Worm (Caenorhabditis elegans) whole organism, late embryonic: Measurements from ENCODE around the gene K02H11.4.

ENCODE experiments used
- F13H6.1 ChIP-seq: sonication (generic microtip); optimal IDR thresholded peaks from 2 replicates; lab custom pipeline; 2016; ENCODE audit warnings: missing genetic modification characterization, missing compliant biosample characterization
- K09A11.1 ChIP-seq: sonication (generic microtip); optimal IDR thresholded peaks from 2 replicates; lab custom pipeline; 2017; ENCODE audit warnings: antibody characterized with exemption, mild to moderate bottlenecking, missing genetic modification characterization, missing compliant biosample characterization; ENCODE audit not compliant: insufficient read depth
- Y22D7AL.16 ChIP-seq: sonication (generic microtip); optimal IDR thresholded peaks from 2 replicates; lab custom pipeline; 2016; ENCODE audit warnings: missing genetic modification characterization, missing compliant biosample characterization
- ahr-1 ChIP-seq: sonication (generic microtip); optimal IDR thresholded peaks from 2 replicates; lab custom pipeline; 2016; ENCODE audit warnings: missing genetic modification characterization, missing compliant biosample characterization
- ama-1 ChIP-seq: fragments of 150-350 bp; optimal IDR thresholded peaks from 2 replicates; lab custom pipeline; 2014
- ceh-19 ChIP-seq: fragments of 200-800 bp; sonication (Bioruptor generic); optimal IDR thresholded peaks from 2 replicates; lab custom pipeline; 2018; ENCODE audit warnings: mild to moderate bottlenecking, missing genetic modification characterization, missing compliant biosample characterization
- ceh-2 ChIP-seq: sonication (generic microtip); optimal IDR thresholded peaks from 2 replicates; lab custom pipeline; 2016; ENCODE audit warnings: missing genotype, missing genetic modification characterization, missing compliant biosample characterization
- ceh-22 ChIP-seq: sonication (generic microtip); optimal IDR thresholded peaks from 2 replicates; lab custom pipeline; 2017; ENCODE audit warnings: missing biosample characterization, missing genetic modification characterization
- ceh-24 ChIP-seq: sonication (generic microtip); optimal IDR thresholded peaks from 2 replicates; lab custom pipeline; 2016; ENCODE audit warnings: mild to moderate bottlenecking, missing genetic modification characterization, missing compliant biosample characterization
- ceh-45 ChIP-seq: fragments of 200-800 bp; sonication (Bioruptor generic); IDR thresholded peaks from 2 replicates; pipeline ENCODE4 v1.3.6; 2022; ENCODE audit warnings: missing genetic modification reagents, missing genetic modification characterization, missing compliant biosample characterization
- ceh-48 ChIP-seq: sonication (generic microtip); optimal IDR thresholded peaks from 2 replicates; lab custom pipeline; 2016; ENCODE audit warnings: missing genetic modification characterization, inconsistent platforms, missing compliant biosample characterization
- ceh-6 ChIP-seq: fragments of 200-800 bp; sonication (Bioruptor generic); optimal IDR thresholded peaks from 2 replicates; lab custom pipeline; 2018; ENCODE audit warnings: mild to moderate bottlenecking, missing genetic modification characterization, missing compliant biosample characterization
- dmd-4 ChIP-seq: sonication (generic microtip); optimal IDR thresholded peaks from 2 replicates; lab custom pipeline; 2016; ENCODE audit warnings: borderline replicate concordance, missing genetic modification characterization, missing compliant biosample characterization
- dve-1 ChIP-seq: sonication (generic microtip); optimal IDR thresholded peaks from 2 replicates; lab custom pipeline; 2017; ENCODE audit warnings: antibody characterized with exemption, mild to moderate bottlenecking, missing genetic modification characterization, missing compliant biosample characterization
- elt-4 ChIP-seq: sonication (generic microtip); optimal IDR thresholded peaks from 2 replicates; lab custom pipeline; 2016; ENCODE audit warnings: missing genetic modification characterization, missing compliant biosample characterization
- eyg-1 ChIP-seq: sonication (generic microtip); optimal IDR thresholded peaks from 2 replicates; lab custom pipeline; 2016; ENCODE audit warnings: missing genotype, missing genetic modification characterization, missing compliant biosample characterization
- fkh-10 ChIP-seq: fragments of 150-350 bp; optimal IDR thresholded peaks from 2 replicates; lab custom pipeline; 2014; ENCODE audit warnings: missing biosample characterization, missing genetic modification reagents, missing genetic modification characterization
- hlh-13 ChIP-seq: fragments of 200-800 bp; sonication (Bioruptor generic); optimal IDR thresholded peaks from 2 replicates; lab custom pipeline; 2018; ENCODE audit warnings: mild to moderate bottlenecking, missing genetic modification characterization, missing compliant biosample characterization
- hlh-6 ChIP-seq: sonication (generic microtip); optimal IDR thresholded peaks from 2 replicates; lab custom pipeline; 2016; ENCODE audit warnings: missing genotype, missing genetic modification characterization, missing compliant biosample characterization
- hlh-8 ChIP-seq: sonication (generic microtip); optimal IDR thresholded peaks from 2 replicates; lab custom pipeline; 2016; ENCODE audit warnings: missing genotype, missing genetic modification characterization, missing compliant biosample characterization
- lim-6 ChIP-seq: sonication (generic microtip); optimal IDR thresholded peaks from 2 replicates; lab custom pipeline; 2016; ENCODE audit warnings: missing genetic modification characterization, missing compliant biosample characterization
- lin-11 ChIP-seq: fragments of 200-800 bp; sonication (Bioruptor generic); optimal IDR thresholded peaks from 2 replicates; lab custom pipeline; 2018; ENCODE audit warnings: mild to moderate bottlenecking, missing genetic modification characterization, missing compliant biosample characterization
- madf-2 ChIP-seq: sonication (generic microtip); optimal IDR thresholded peaks from 2 replicates; lab custom pipeline; 2017; ENCODE audit warnings: missing genetic modification characterization, missing compliant biosample characterization
- mec-3 ChIP-seq: sonication (generic microtip); optimal IDR thresholded peaks from 2 replicates; lab custom pipeline; 2016; ENCODE audit warnings: borderline replicate concordance, missing genetic modification characterization, missing compliant biosample characterization
- nfya-1 ChIP-seq: sonication (generic microtip); optimal IDR thresholded peaks from 2 replicates; lab custom pipeline; 2017; ENCODE audit warnings: missing genetic modification characterization, mild to moderate bottlenecking, missing compliant biosample characterization, antibody characterized with exemption, moderate library complexity
- nhr-11 ChIP-seq: fragments of 150-350 bp; optimal IDR thresholded peaks from 2 replicates; lab custom pipeline; 2014; ENCODE audit warnings: missing biosample characterization, missing genetic modification characterization
- pag-3 ChIP-seq: sonication (generic microtip); optimal IDR thresholded peaks from 2 replicates; lab custom pipeline; 2016; ENCODE audit warnings: missing compliant biosample characterization, missing genetic modification characterization, borderline replicate concordance
- pat-9 ChIP-seq: fragments of 200-800 bp; sonication (Bioruptor generic); optimal IDR thresholded peaks from 2 replicates; lab custom pipeline; 2018; ENCODE audit warnings: mild to moderate bottlenecking, missing genetic modification characterization, moderate library complexity, missing compliant biosample characterization
- pax-1 ChIP-seq: fragments of 150-350 bp; optimal IDR thresholded peaks from 2 replicates; lab custom pipeline; 2014; ENCODE audit warnings: missing biosample characterization, missing genetic modification characterization
- pha-2 ChIP-seq: sonication (generic microtip); optimal IDR thresholded peaks from 2 replicates; lab custom pipeline; 2017; ENCODE audit warnings: mild to moderate bottlenecking, missing genetic modification characterization, missing compliant biosample characterization
- ref-2 ChIP-seq: sonication (generic microtip); optimal IDR thresholded peaks from 2 replicates; lab custom pipeline; 2016; ENCODE audit warnings: missing genetic modification characterization, missing compliant biosample characterization
- rnt-1 ChIP-seq: sonication (generic microtip); optimal IDR thresholded peaks from 2 replicates; lab custom pipeline; 2016; ENCODE audit warnings: missing genetic modification characterization, missing compliant biosample characterization
- sox-4 ChIP-seq: sonication (generic microtip); optimal IDR thresholded peaks from 2 replicates; lab custom pipeline; 2017; ENCODE audit warnings: mild to moderate bottlenecking, missing genetic modification characterization, inconsistent platforms, missing compliant biosample characterization
- syd-9 ChIP-seq: sonication (generic microtip); optimal IDR thresholded peaks from 2 replicates; lab custom pipeline; 2016; ENCODE audit warnings: mild to moderate bottlenecking, missing genetic modification characterization, moderate library complexity, missing compliant biosample characterization
- unc-3 ChIP-seq, 2 experiments: fragments of 200-800 bp in 1 of 2; sonication (Bioruptor generic) in 1 of 2; sonication (generic microtip) in 1 of 2; conservative IDR thresholded peaks in 1 of 2; optimal IDR thresholded peaks in 1 of 2; 2 replicates each; pipeline versions ENCODE4 v1.3.6 to Lab custom; 2016 to 2022; ENCODE audit warnings: missing compliant biosample characterization in 2 of 2, missing genetic modification characterization in 2 of 2, missing genetic modification reagents in 1 of 2
- zip-5 ChIP-seq: sonication (generic microtip); optimal IDR thresholded peaks from 2 replicates; lab custom pipeline; 2016; ENCODE audit warnings: missing genetic modification characterization, missing compliant biosample characterization
- ztf-16 ChIP-seq: sonication (generic microtip); optimal IDR thresholded peaks from 2 replicates; lab custom pipeline; 2017; ENCODE audit warnings: missing genetic modification characterization, missing compliant biosample characterization

K02H11.4 gene

DNA sequence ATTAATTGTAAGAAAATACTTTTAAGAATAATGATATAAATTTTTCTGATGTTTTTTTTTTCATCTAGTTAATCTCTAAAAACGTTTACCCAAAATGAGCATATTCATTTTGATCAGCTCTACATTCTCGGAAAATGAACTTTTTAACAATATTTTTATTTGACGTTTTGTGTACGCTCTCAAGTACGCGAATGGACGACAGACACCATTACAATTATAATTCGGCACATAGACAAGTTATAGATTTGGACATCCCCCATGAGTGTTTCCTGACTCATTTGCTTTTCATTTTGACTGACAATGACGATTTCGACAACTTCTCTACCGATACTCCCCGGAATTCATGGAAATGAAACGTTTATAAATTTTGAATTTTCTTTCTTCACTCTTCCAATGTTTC, 31.9 kb downstream of the K02H11.4 start, which contains the start of gene sru-27:
TSS of gene sru-27 (plus strand) at position 301 of the 400 bp plus-strand sequence.
- TF ChIP-seq ref-2 (tag; lab: Kevin White, UChicago) (no peak), dve-1 (no peak), ama-1 (no peak), nhr-11 (no peak), ztf-16 (tag; lab: Kevin White, UChicago) (no peak), ceh-45 (GFP tag; lab: Robert Waterston, UW) (no peak), hlh-6 (tag; lab: Kevin White, UChicago) (no peak), pax-1 (no peak), madf-2 (no peak), elt-4 (tag; lab: Kevin White, UChicago) (no peak), zip-5 (tag; lab: Kevin White, UChicago) (no peak), unc-3 (GFP tag; conservative IDR thresholded peaks at IDR 0.05; lab: Robert Waterston, UW) (no peak), unc-3 (tag; optimal IDR thresholded peaks at IDR 0.05; lab: Kevin White, UChicago) (no peak), Y22D7AL.16 (tag; lab: Kevin White, UChicago) (no peak), pat-9 (tag; lab: Kevin White, UChicago) (no peak), ceh-19 (no peak), hlh-13 (GFP tag; lab: Kevin White, UChicago) (no peak), lin-11 (tag; lab: Kevin White, UChicago) (no peak), mec-3 (no peak), lim-6 (tag; lab: Kevin White, UChicago) (no peak)

DNA sequence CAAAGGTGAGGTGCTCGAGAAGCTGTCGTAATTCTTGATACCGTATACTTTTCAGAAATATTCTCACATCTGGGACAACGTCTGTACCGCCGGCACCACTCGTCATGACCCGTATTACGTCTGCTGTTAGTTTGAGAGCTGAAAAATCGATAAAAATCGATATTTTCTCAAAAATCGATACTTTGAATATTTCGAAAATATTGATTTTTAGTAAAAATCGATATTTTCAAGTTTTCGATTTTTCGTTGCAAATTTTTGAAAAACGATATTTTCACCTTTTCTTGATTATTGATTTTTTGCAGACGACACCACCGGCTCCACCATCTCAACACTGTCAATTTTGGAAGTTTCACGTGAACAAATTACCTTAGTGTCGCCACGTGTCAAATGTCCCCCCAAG, 35.3 kb downstream of the K02H11.4 start:
- TF ChIP-seq ceh-48 = peak; percentile 16
- no peak for TF ChIP-seq ceh-2 (tag; lab: Kevin White, UChicago)

DNA sequence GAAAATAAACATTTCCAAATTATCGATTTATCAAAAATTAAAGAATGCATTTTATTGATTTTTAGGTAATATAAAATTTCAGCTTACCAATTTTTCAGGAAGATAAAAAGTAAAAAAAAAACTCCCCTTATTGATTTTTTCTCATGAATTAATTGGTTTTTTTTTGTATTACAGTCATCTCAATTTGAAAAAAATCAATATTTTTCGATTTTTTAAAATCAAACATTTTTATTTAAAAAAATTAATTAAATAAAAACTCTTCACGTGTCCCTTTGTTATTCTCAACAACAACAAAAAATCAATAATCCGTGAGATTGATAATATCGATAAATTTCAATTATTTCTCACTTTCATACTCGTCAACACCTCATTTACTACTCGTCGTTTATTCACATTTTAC, 35.7 kb downstream of the K02H11.4 start, which contains the start of gene C38C3.3:
TSS of gene C38C3.3 (plus strand) at position 301 of the 400 bp plus-strand sequence.
- TF ChIP-seq hlh-13 (GFP tag; lab: Kevin White, UChicago) = no peak
- TF ChIP-seq sox-4 = no peak
- TF ChIP-seq ahr-1 (tag; lab: Kevin White, UChicago) = no peak
- no peak for TF ChIP-seq pat-9 (tag; lab: Kevin White, UChicago)

DNA sequence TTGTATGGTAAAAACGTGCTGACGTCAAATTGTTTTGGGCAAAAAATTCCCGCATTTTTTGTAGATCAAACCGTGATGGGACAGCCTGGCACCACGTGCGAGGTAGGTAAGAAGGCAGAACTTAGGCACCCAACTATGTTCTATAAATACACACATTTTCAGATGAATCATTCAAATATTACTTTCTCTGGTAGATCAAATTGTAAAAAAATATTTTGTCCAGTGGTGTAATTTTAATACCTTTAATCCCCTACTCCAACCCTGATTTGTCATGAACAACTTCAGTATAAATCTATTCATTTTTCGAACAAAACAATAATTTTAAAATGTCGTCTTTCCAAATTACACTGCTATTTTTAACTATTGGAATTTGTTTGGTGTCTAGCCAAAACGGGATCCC, 36.6 kb downstream of the K02H11.4 start, which contains the start of gene spig-7:
TSS of gene spig-7 (plus strand) at position 301 of the 400 bp plus-strand sequence.
- TF ChIP-seq rnt-1 (tag; lab: Kevin White, UChicago) = no peak
- no peak for TF ChIP-seq F13H6.1 (tag; lab: Kevin White, UChicago)
- no peak for TF ChIP-seq ceh-22 (tag; lab: Kevin White, UChicago)
- no peak for TF ChIP-seq pha-2 (tag; lab: Kevin White, UChicago)
- TF ChIP-seq fkh-10 (GFP tag; lab: Kevin White, UChicago) = no peak
- no peak for TF ChIP-seq nfya-1 (tag; lab: Kevin White, UChicago)
- TF ChIP-seq ceh-6 (GFP tag; lab: Kevin White, UChicago) = no peak
- no peak for TF ChIP-seq syd-9 (tag; lab: Kevin White, UChicago)
- TF ChIP-seq eyg-1 (tag; lab: Kevin White, UChicago) = no peak
- TF ChIP-seq hlh-8 = no peak
- no peak for TF ChIP-seq unc-3 (GFP tag; conservative IDR thresholded peaks at IDR 0.05; lab: Robert Waterston, UW)
- TF ChIP-seq unc-3 (tag; optimal IDR thresholded peaks at IDR 0.05; lab: Kevin White, UChicago) = no peak
- TF ChIP-seq lim-6 (tag; lab: Kevin White, UChicago) = no peak

DNA sequence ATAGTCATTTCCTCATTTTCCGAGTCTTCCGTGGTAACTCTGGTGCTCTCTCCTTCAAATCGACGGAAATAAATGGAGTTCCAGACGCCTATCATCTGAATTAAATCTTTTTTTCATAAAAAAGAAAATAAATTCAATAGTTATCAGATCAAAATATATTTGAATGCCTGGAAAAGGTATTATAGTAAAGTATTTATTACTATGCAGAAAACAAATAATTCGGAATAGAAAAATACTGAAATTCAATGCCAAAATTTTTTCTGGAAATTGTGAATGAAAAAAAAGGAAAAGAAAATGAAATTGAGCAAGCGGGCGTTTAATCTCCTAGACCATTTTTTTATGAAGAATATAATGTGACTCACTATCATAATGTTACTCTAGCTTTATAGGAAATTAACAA, 39.5 kb downstream of the K02H11.4 start, which contains the start of gene C38C3.6:
TSS of gene C38C3.6 (minus strand) at position 101 of the 400 bp plus-strand sequence.
- no peak for TF ChIP-seq rnt-1 (tag; lab: Kevin White, UChicago)
- no peak for TF ChIP-seq pag-3
- TF ChIP-seq ceh-22 (tag; lab: Kevin White, UChicago) = no peak
- TF ChIP-seq K09A11.1 (tag; lab: Kevin White, UChicago) = no peak
- TF ChIP-seq ref-2 (tag; lab: Kevin White, UChicago) = no peak
- TF ChIP-seq ceh-24 (tag; lab: Kevin White, UChicago) = no peak
- no peak for TF ChIP-seq dmd-4 (tag; lab: Kevin White, UChicago)
